Fruit fly (Drosophila melanogaster): ENCODE results near the gene ttm2.
A peak's percentile ranks its signal among the peaks of the same experiment; 100 is the strongest.

Gene ttm2

dm6 chr3L:264378-265151, 10.4 kb upstream of the ttm2 start, which contains the start of the genes Tudor-SN and mRpL17 (continued):
- peak; percentile 69 for TF ChIP-seq CG30403 (GFP tag; optimal IDR thresholded peaks at IDR 0.05)
- no peak for TF ChIP-seq Nf-YB (GFP tag; optimal IDR thresholded peaks at IDR 0.05)
- no peak for TF ChIP-seq salm (tag; optimal IDR thresholded peaks at IDR 0.05)
- TF ChIP-seq zfh2 (GFP tag; optimal IDR thresholded peaks at IDR 0.05): peak; percentile 60
- peak; percentile 19; the same call in 1 of the 2 replicates for TF ChIP-seq al (GFP tag; IDR thresholded peaks at IDR 0.05)
- peak; percentile 8 for TF ChIP-seq Ssrp (tag; optimal IDR thresholded peaks at IDR 0.05)

dm6 chr3L:265808-266207, 9.1 kb upstream of the ttm2 start, which contains the start of gene CG34263:
Gene CG34263, minus strand, starts transcription at chr3L:265908.
- no peak for TF ChIP-seq CG8765 (GFP tag; IDR thresholded peaks at IDR 0.05)
- no peak for TF ChIP-seq CG11723 (GFP tag; optimal IDR thresholded peaks at IDR 0.05)
- no peak for TF ChIP-seq Optix (GFP tag; IDR thresholded peaks at IDR 0.05)
- TF ChIP-seq CG6791 (GFP tag; IDR thresholded peaks at IDR 0.05; ENCODE audit: partially characterized antibody): peak; percentile 13; the same call in 1 of the 3 replicates
- no peak for TF ChIP-seq CG17361 (GFP tag; IDR thresholded peaks at IDR 0.05)
- TF ChIP-seq cato (GFP tag; optimal IDR thresholded peaks at IDR 0.05; ENCODE audit: borderline replicate concordance): no peak
- no peak for TF ChIP-seq insv (GFP tag; optimal IDR thresholded peaks at IDR 0.05)
- TF ChIP-seq org-1 (GFP tag; optimal IDR thresholded peaks at IDR 0.05): no peak
- TF ChIP-seq onecut (GFP tag; IDR thresholded peaks at IDR 0.05): no peak
- TF ChIP-seq CG7786 (GFP tag; optimal IDR thresholded peaks at IDR 0.05): no peak
- no peak for TF ChIP-seq Nf-YA (GFP tag; IDR thresholded peaks at IDR 0.05)
- TF ChIP-seq CG10654 (GFP tag; optimal IDR thresholded peaks at IDR 0.05): no peak
- TF ChIP-seq vvl (GFP tag; IDR thresholded peaks at IDR 0.05): peak; percentile 33; the same call in 1 of the 2 replicates
- TF ChIP-seq Hr3 (GFP tag; optimal IDR thresholded peaks at IDR 0.05): no peak

DNA sequence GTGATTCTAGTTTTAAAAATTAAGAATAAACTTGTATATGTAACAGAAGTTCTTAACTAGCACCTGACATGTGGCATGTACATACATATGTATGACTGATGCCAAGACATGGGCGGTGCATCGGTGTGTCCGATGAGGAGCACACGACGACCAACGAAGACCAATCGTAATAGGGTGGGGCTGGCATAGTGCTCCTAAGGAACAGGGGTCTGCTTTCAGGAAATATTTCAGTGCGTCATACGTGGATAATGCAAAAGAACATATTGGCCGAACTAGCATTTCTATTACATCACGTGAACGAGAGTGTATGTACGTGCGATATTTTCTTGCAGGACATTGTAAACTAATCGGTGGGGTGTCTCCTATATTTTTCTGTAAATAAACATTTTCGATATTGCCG, 7.9 kb upstream of the ttm2 start, which contains the start of gene miple1:
Gene miple1 (plus strand): TSS at position 217 of the 400 bp plus-strand sequence.
- TF ChIP-seq CG16813 (GFP tag; IDR thresholded peaks at IDR 0.05; ENCODE audit: partially characterized antibody): no peak
- peak; percentile 85 for TF ChIP-seq Deaf1 (tag; optimal IDR thresholded peaks at IDR 0.05)
- TF ChIP-seq CG13894 (tag; optimal IDR thresholded peaks at IDR 0.05): peak; percentile 29
- TF ChIP-seq Sry-δ (GFP tag; optimal IDR thresholded peaks at IDR 0.05): no peak
- no peak for TF ChIP-seq vfl (GFP tag; optimal IDR thresholded peaks at IDR 0.05)
- TF ChIP-seq sens (GFP tag): peak; percentile 61
- no peak for TF ChIP-seq vnd (GFP tag; IDR thresholded peaks at IDR 0.05; ENCODE audit: partially characterized antibody)

- TF ChIP-seq CG11696 (GFP tag; IDR thresholded peaks at IDR 0.05) (no peak), Nf-YA (GFP tag; IDR thresholded peaks at IDR 0.05) (no peak), toy (GFP tag; IDR thresholded peaks at IDR 0.05) (no peak), Trl (optimal IDR thresholded peaks at IDR 0.05) (peak in 1 of 2 experiments; percentile 44), Trl (GFP tag; optimal IDR thresholded peaks at IDR 0.05) (no peak), tna (GFP tag; IDR thresholded peaks at IDR 0.05; ENCODE audit: partially characterized antibody) (no peak), ewg (GFP tag; optimal IDR thresholded peaks at IDR 0.05) (peak; percentile 37), CG3065 (GFP tag; optimal IDR thresholded peaks at IDR 0.05) (no peak), CG5180 (GFP tag; optimal IDR thresholded peaks at IDR 0.05) (no peak), z (GFP tag; IDR thresholded peaks at IDR 0.05) (peak; percentile 65; the same call in 1 of the 3 replicates), nerfin-1 (tag; optimal IDR thresholded peaks at IDR 0.05) (peak; percentile 7), CG2199 (GFP tag; IDR thresholded peaks at IDR 0.05) (0 out of 3 replicates have a peak, but pooled peaks have one; percentile 26)
Observed at dm6 chr3L:267618-268017, 7.3 kb upstream of the ttm2 start.
